Worm (Caenorhabditis elegans) whole organism, L4 larva: ENCODE data around the gene Y97E10AR.8.

Experiments
- D1046.2 ChIP-seq: fragments of 200-800 bp; sonication (Bioruptor generic); IDR thresholded peaks from 2 replicates; pipeline ENCODE4 v1.3.6; 2022; ENCODE audit warnings: missing genetic modification characterization, missing compliant biosample characterization
- F37D6.2 ChIP-seq: sonication (generic microtip); optimal IDR thresholded peaks from 2 replicates; lab custom pipeline; 2016; ENCODE audit warnings: mild to moderate bottlenecking, missing genetic modification characterization, missing compliant biosample characterization
- F44E2.7 ChIP-seq: fragments of 200-800 bp; sonication (Bioruptor generic); IDR thresholded peaks from 2 replicates; pipeline ENCODE4 v2.1.2; 2022; ENCODE audit warnings: missing genetic modification characterization, missing compliant biosample characterization
- T26A8.4 ChIP-seq: fragments of 200-800 bp; sonication (Bioruptor generic); IDR thresholded peaks from 2 replicates; pipeline ENCODE4 v1.3.6; 2022; ENCODE audit warnings: missing genetic modification characterization, missing compliant biosample characterization
- Y48G9A.11 ChIP-seq: fragments of 200-800 bp; sonication (Bioruptor generic); IDR thresholded peaks from 2 replicates; pipeline ENCODE4 v1.3.6; 2022; ENCODE audit warnings: missing genetic modification reagents, missing genetic modification characterization, missing compliant biosample characterization
- ZK337.2 ChIP-seq: fragments of 200-800 bp; sonication (Bioruptor generic); IDR thresholded peaks from 2 replicates; pipeline ENCODE4 v1.3.6; 2022; ENCODE audit warnings: missing genetic modification reagents, missing genetic modification characterization, missing compliant biosample characterization
- aha-1 ChIP-seq: fragments of 150-350 bp; peaks from one replicate; lab custom pipeline; 2014; ENCODE audit warnings: missing biosample characterization, missing genetic modification characterization
- aly-2 ChIP-seq: sonication (generic microtip); optimal IDR thresholded peaks from 2 replicates; lab custom pipeline; 2018; ENCODE audit warnings: missing biosample characterization, missing genetic modification characterization
- ceh-62 ChIP-seq: sonication (generic microtip); optimal IDR thresholded peaks from 2 replicates; lab custom pipeline; 2017; ENCODE audit warnings: missing biosample characterization, missing genetic modification characterization
- daf-12 ChIP-seq: fragments of 150-350 bp; optimal IDR thresholded peaks from 2 replicates; lab custom pipeline; 2014; ENCODE audit warnings: missing biosample characterization, missing genetic modification reagents, missing genetic modification characterization
- daf-16 ChIP-seq, 3 experiments: sonication (generic microtip); optimal IDR thresholded peaks; 2 replicates each; lab custom pipeline; 2016 to 2017; ENCODE audit warnings: missing genetic modification characterization in 3 of 3, missing genetic modification reagents in 3 of 3, mild to moderate bottlenecking in 2 of 3, missing compliant biosample characterization in 2 of 3, missing biosample characterization in 1 of 3, moderate library complexity in 1 of 3
- dmd-6 ChIP-seq: fragments of 200-800 bp; sonication (Bioruptor generic); IDR thresholded peaks from 2 replicates; pipeline ENCODE4 v1.3.6; 2022; ENCODE audit warnings: missing genetic modification reagents, missing genetic modification characterization, missing compliant biosample characterization
- dve-1 ChIP-seq: sonication (generic microtip); optimal IDR thresholded peaks from 2 replicates; lab custom pipeline; 2017; ENCODE audit warnings: antibody characterized with exemption, mild to moderate bottlenecking, missing genetic modification characterization, missing compliant biosample characterization; ENCODE audit not compliant: insufficient read depth
- egl-27 ChIP-seq: sonication (generic microtip); optimal IDR thresholded peaks from 3 replicates; lab custom pipeline; 2017; ENCODE audit warnings: missing biosample characterization, missing genetic modification reagents, missing genetic modification characterization
- egl-43 ChIP-seq: fragments of 200-800 bp; sonication (Bioruptor generic); IDR thresholded peaks from 2 replicates; pipeline ENCODE4 v1.3.6; 2022; ENCODE audit warnings: missing genetic modification reagents, missing genetic modification characterization, missing compliant biosample characterization
- hlh-11 ChIP-seq: fragments of 200-800 bp; sonication (Bioruptor generic); optimal IDR thresholded peaks from 2 replicates; lab custom pipeline; 2018; ENCODE audit warnings: mild to moderate bottlenecking, missing genetic modification characterization, missing compliant biosample characterization
- hlh-30 ChIP-seq: sonication (generic microtip); optimal IDR thresholded peaks from 2 replicates; lab custom pipeline; 2017; ENCODE audit warnings: antibody characterized with exemption, mild to moderate bottlenecking, missing genetic modification characterization, missing compliant biosample characterization; ENCODE audit not compliant: insufficient read depth
- hmg-1.1 ChIP-seq: fragments of 200-800 bp; sonication (Bioruptor generic); IDR thresholded peaks from 2 replicates; pipeline ENCODE4 v1.3.6; 2022; ENCODE audit warnings: missing genetic modification reagents, missing genetic modification characterization, missing compliant biosample characterization
- jun-1 ChIP-seq: fragments of 150-350 bp; optimal IDR thresholded peaks from 2 replicates; lab custom pipeline; 2014; ENCODE audit warnings: missing biosample characterization, missing genetic modification reagents, missing genetic modification characterization
- lim-7 ChIP-seq: fragments of 200-800 bp; sonication (Bioruptor generic); IDR thresholded peaks from 2 replicates; pipeline ENCODE4 v1.3.6; 2022; ENCODE audit warnings: missing genetic modification characterization, missing compliant biosample characterization
- lin-1 ChIP-seq: fragments of 200-800 bp; sonication (Bioruptor generic); IDR thresholded peaks from 2 replicates; pipeline ENCODE4 v1.3.6; 2022; ENCODE audit warnings: missing genetic modification reagents, missing genetic modification characterization, missing compliant biosample characterization
- lin-15B ChIP-seq: fragments of 150-350 bp; sonication (generic microtip); optimal IDR thresholded peaks from 3 replicates; lab custom pipeline; 2014; ENCODE audit warnings: missing biosample characterization, missing genetic modification characterization
- lin-38 ChIP-seq: fragments of 200-800 bp; sonication (Bioruptor generic); IDR thresholded peaks from 2 replicates; pipeline ENCODE4 v1.3.6; 2022; ENCODE audit warnings: missing genetic modification reagents, missing genetic modification characterization, missing compliant biosample characterization
- lsy-2 ChIP-seq, 2 experiments: fragments of 150-350 bp in 1 of 2; sonication (generic microtip) in 1 of 2; optimal IDR thresholded peaks; 2 replicates each; lab custom pipeline; 2014 to 2017; ENCODE audit warnings: missing biosample characterization in 2 of 2, missing genetic modification characterization in 2 of 2
- mep-1 ChIP-seq: fragments of 150-350 bp; sonication (generic microtip); optimal IDR thresholded peaks from 3 replicates; lab custom pipeline; 2014; ENCODE audit warnings: missing biosample characterization, missing genetic modification characterization
- mes-2 ChIP-seq: sonication (generic microtip); optimal IDR thresholded peaks from 2 replicates; lab custom pipeline; 2016; ENCODE audit warnings: missing genotype, mild to moderate bottlenecking, missing genetic modification characterization, missing compliant biosample characterization; ENCODE audit not compliant: poor library complexity, severe bottlenecking
- mxl-3 ChIP-seq: fragments of 200-800 bp; sonication (Bioruptor generic); optimal IDR thresholded peaks from 2 replicates; lab custom pipeline; 2018; ENCODE audit warnings: mild to moderate bottlenecking, missing genetic modification characterization, missing compliant biosample characterization
- nhr-25 ChIP-seq: sonication (generic microtip); optimal IDR thresholded peaks from 2 replicates; lab custom pipeline; 2017; ENCODE audit warnings: missing genetic modification characterization, mild to moderate bottlenecking, missing compliant biosample characterization, antibody characterized with exemption, moderate library complexity, borderline replicate concordance; ENCODE audit not compliant: insufficient read depth
- nhr-28 ChIP-seq: fragments of 150-350 bp; optimal IDR thresholded peaks from 2 replicates; lab custom pipeline; 2014; ENCODE audit warnings: missing biosample characterization, missing genetic modification characterization
- nhr-6 ChIP-seq: fragments of 150-350 bp; optimal IDR thresholded peaks from 2 replicates; lab custom pipeline; 2014; ENCODE audit warnings: missing biosample characterization, missing genetic modification characterization
- nhr-77 ChIP-seq: fragments of 150-350 bp; optimal IDR thresholded peaks from 2 replicates; lab custom pipeline; 2014; ENCODE audit warnings: missing biosample characterization, missing genetic modification characterization
- pha-4 ChIP-seq, 2 experiments: fragments of 150-350 bp in 1 of 2; fragments of 200-800 bp in 1 of 2; sonication (Bioruptor generic) in 1 of 2; IDR thresholded peaks in 1 of 2; optimal IDR thresholded peaks in 1 of 2; 2 replicates each; pipeline versions ENCODE4 v1.3.6 to Lab custom; 2014 to 2022; ENCODE audit warnings: missing genetic modification characterization in 2 of 2, missing genetic modification reagents in 2 of 2, missing biosample characterization in 1 of 2, missing compliant biosample characterization in 1 of 2
- pqm-1 ChIP-seq: sonication (generic microtip); optimal IDR thresholded peaks from 2 replicates; lab custom pipeline; 2017; ENCODE audit warnings: missing biosample characterization, missing genetic modification characterization
- rbr-2 ChIP-seq: sonication (generic microtip); optimal IDR thresholded peaks from 2 replicates; lab custom pipeline; 2016; ENCODE audit warnings: missing genotype, missing genetic modification characterization, missing compliant biosample characterization
- saeg-2 ChIP-seq: fragments of 200-800 bp; sonication (Bioruptor generic); IDR thresholded peaks from 2 replicates; pipeline ENCODE4 v1.3.6; 2022; ENCODE audit warnings: missing genetic modification reagents, missing genetic modification characterization, missing compliant biosample characterization
- sdz-12 ChIP-seq: fragments of 200-800 bp; sonication (Bioruptor generic); optimal IDR thresholded peaks from 2 replicates; lab custom pipeline; 2018; ENCODE audit warnings: mild to moderate bottlenecking, missing genetic modification characterization, missing compliant biosample characterization
- unc-62 ChIP-seq, 3 experiments: fragments of 150-350 bp in 1 of 3; sonication (generic microtip); optimal IDR thresholded peaks in 2 of 3; peaks in 1 of 3; 1 replicate in 1 of 3; 2 replicates in 2 of 3; lab custom pipeline; 2014 to 2017; ENCODE audit warnings: missing biosample characterization in 3 of 3, missing genetic modification characterization in 3 of 3, missing genetic modification reagents in 3 of 3, missing genotype in 1 of 3

Gene Y97E10AR.8

DNA sequence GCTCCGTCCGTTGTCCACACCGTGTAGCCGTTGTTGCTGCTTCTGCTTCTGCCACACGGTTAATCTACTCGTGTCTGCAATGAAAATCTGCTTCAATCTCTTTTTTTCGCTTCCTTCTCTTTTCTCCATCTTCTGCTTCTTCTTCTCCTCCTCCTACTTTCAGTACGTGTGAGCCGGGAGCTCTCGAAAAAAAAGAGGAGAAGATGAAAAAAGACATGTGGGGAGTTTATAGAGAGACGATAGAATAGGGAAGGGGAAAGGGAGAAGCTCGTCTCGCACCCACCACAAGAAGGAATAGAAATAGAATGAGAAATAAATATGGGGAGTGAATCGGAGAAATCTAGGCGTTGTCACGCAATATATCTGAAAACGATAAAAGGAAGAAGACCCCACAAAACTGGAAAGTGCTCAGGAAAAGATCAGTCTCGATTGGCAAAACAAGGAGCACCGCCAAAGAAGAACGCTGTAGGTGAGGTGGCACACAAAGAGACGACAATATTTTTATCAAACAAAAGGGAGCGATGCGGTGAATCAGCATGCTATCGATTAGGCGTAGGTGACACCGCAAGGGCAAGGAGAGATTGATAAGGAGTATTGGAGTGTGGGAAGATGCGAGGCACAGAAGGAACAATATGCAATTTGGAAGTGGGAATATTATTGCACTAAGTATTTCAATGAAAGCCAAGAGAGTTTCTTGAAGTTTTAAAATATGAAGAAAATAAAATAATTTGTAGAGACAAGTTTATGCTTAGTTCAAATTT is 27.2 kb upstream of the Y97E10AR.8 start, which contains the start of gene let-413 (continued):
- TF ChIP-seq lin-1: no peak
- TF ChIP-seq aha-1 (tag; lab: Kevin White, UChicago): peak; percentile 90
- no peak for TF ChIP-seq D1046.2
- TF ChIP-seq Y48G9A.11: no peak
- peak; percentile 58 for TF ChIP-seq dve-1 (tag; lab: Kevin White, UChicago)
- TF ChIP-seq lin-38 (GFP tag; lab: Robert Waterston, UW): no peak
- peak; percentile 8 for TF ChIP-seq hlh-30
- no peak for TF ChIP-seq egl-43 (GFP tag; lab: Robert Waterston, UW)

DNA sequence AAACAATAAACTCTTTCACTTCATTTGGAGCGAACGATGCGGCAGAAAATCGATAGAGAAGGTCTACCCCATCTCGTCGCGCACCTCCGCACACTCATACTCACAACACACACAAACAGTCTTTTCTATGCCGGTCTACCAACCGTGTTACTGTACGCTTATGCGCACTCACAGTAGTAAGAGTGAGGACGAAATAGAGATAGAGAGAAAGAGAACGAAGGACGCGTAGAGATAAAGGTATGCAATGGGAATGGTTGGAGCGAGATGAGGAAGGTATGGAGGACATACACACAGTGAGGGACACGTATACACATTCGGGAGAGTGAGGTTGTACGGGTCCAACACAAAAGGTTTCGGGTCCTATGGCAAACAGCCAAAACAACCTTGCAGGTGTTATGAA is 26.3 kb upstream of the Y97E10AR.8 start:
- TF ChIP-seq F44E2.7 (GFP tag; lab: Robert Waterston, UW) (0 out of 2 replicates have a peak, but pooled peaks have one; percentile 35), mep-1 (peak; percentile 64), unc-62 (GFP tag; optimal IDR thresholded peaks at IDR 0.05 in 1 of 2; lab: Kevin White, UChicago) (peak in 1 of 2 experiments; percentile 81), unc-62 (tag; optimal IDR thresholded peaks at IDR 0.05; lab: Kevin White, UChicago) (no peak), pqm-1 (tag; lab: Kevin White, UChicago) (no peak), nhr-6 (tag; lab: Kevin White, UChicago) (peak; percentile 41), egl-43 (GFP tag; lab: Robert Waterston, UW) (0 out of 2 replicates have a peak, but pooled peaks have one; percentile 49), nhr-77 (tag; lab: Kevin White, UChicago) (no peak), daf-16 (GFP tag; optimal IDR thresholded peaks at IDR 0.05; lab: Kevin White, UChicago) (no peak), daf-16 (tag; optimal IDR thresholded peaks at IDR 0.05; lab: Kevin White, UChicago) (peak; percentile 36), F37D6.2 (tag; lab: Kevin White, UChicago) (no peak), mxl-3 (GFP tag; lab: Kevin White, UChicago) (peak; percentile 72), lim-7 (GFP tag; lab: Robert Waterston, UW) (no peak), pha-4 (GFP tag; IDR thresholded peaks at IDR 0.05; lab: Robert Waterston, UW) (no peak), pha-4 (tag; optimal IDR thresholded peaks at IDR 0.05; lab: Kevin White, UChicago) (peak; percentile 0), nhr-25 (tag; lab: Kevin White, UChicago) (peak; percentile 85), egl-27 (no peak), lin-38 (GFP tag; lab: Robert Waterston, UW) (no peak), daf-12 (tag; lab: Kevin White, UChicago) (no peak), rbr-2 (tag; lab: Kevin White, UChicago) (peak; percentile 21), jun-1 (no peak), ceh-62 (tag; lab: Kevin White, UChicago) (no peak), saeg-2 (GFP tag; lab: Robert Waterston, UW) (no peak), mes-2 (tag; lab: Kevin White, UChicago) (peak; percentile 52), ZK337.2 (no peak), dve-1 (tag; lab: Kevin White, UChicago) (peak; percentile 78), sdz-12 (GFP tag; lab: Kevin White, UChicago) (no peak), lin-15B (tag; lab: Kevin White, UChicago) (no peak), lsy-2 (tag; optimal IDR thresholded peaks at IDR 0.05; lab: Kevin White, UChicago) (peak in 1 of 2 experiments; percentile 54), T26A8.4 (0 out of 2 replicates have a peak, but pooled peaks have one; percentile 20), hmg-1.1 (GFP tag; lab: Robert Waterston, UW) (peak; percentile 52; the same call in 1 of the 2 replicates), aly-2 (tag; lab: Kevin White, UChicago) (no peak), nhr-28 (tag; lab: Kevin White, UChicago) (peak; percentile 75), hlh-11 (peak; percentile 52), dmd-6 (0 out of 2 replicates have a peak, but pooled peaks have one; percentile 9)
